Worm (Caenorhabditis elegans): ENCODE data around the gene F25E2.3.

Gene F25E2.3

DNA sequence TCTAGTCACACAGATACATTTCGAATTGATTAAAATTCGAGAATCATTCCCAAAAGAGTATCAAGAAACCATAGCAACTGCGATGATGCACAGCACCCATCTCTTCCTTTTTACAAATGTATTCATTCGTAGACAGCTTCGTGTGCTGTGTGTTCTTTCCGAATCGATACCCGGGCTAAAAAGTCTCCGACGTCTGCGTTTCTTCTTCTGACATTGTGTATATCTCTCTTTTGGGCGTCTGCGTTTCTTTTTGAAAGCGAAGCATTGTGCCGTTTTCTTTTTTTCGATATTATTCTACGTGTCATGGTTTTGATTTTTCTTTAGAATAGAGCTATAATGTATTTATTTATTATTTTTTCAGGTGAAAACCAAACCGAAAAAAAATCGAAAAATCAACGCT is 25.0 kb downstream of the F25E2.3 start, which contains the start of gene attf-5:
Gene attf-5 (plus strand): TSS at position 362 of the 400 bp plus-strand sequence.
- peak; percentile 88 for TF ChIP-seq hmg-1.2 (GFP tag; IDR thresholded peaks at IDR 0.05)
- TF ChIP-seq ama-1 (optimal IDR thresholded peaks at IDR 0.05), result no peak
- TF ChIP-seq ama-1 (GFP tag; optimal IDR thresholded peaks at IDR 0.05), result no peak

DNA sequence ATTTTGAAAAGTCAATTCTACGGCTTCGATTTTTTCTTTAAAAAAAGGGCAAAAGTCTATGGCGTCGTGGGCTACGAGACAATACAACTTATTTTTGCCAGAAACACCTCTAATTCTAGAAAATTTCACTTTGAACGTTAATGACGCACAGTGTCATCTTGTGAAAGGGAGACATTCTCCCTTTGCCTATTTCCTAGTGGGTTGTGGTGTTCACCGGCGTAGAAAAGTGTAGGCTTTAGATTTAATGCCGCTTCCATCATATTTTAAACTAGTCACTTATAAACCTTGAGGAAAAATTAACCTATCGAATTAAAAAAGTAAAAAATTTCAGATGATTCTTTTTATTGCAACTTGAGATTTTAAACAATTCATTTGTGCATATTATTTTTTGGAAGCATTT is 27.6 kb downstream of the F25E2.3 start:
- TF ChIP-seq gei-17 (GFP tag; optimal IDR thresholded peaks at IDR 0.05) (peak; percentile 66), ztf-26 (tag; optimal IDR thresholded peaks at IDR 0.05) (no peak)

DNA sequence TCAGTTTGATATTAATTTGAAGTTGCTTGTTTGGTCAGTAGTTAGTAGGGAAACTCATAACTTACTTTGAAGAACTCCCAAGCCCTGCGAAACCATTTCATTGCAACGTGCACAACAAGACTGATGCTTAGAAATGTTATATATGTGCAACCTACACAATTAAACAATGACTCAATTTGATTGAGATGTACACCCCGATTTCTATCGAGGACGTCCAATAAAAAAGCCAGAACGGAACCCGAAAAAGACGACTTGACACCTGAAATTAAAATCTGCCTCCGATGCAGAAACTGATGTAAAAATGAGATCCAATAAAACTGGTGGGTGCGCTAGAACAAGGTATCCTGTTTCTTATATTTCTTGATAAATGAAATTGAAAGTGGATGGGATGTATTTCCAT is 28.1 kb downstream of the F25E2.3 start, which contains the start of gene T04G9.6:
Gene T04G9.6 (minus strand): TSS at position 101 of the 400 bp plus-strand sequence.
- TF ChIP-seq ztf-22 (GFP tag; optimal IDR thresholded peaks at IDR 0.05), result no peak
- TF ChIP-seq hmg-1.2 (GFP tag; IDR thresholded peaks at IDR 0.05), result no peak
- no peak for TF ChIP-seq hlh-12 (tag; optimal IDR thresholded peaks at IDR 0.05)
- no peak for TF ChIP-seq repo-1 (tag; optimal IDR thresholded peaks at IDR 0.05)
- no peak for TF ChIP-seq lin-54 (GFP tag; optimal IDR thresholded peaks at IDR 0.05)

DNA sequence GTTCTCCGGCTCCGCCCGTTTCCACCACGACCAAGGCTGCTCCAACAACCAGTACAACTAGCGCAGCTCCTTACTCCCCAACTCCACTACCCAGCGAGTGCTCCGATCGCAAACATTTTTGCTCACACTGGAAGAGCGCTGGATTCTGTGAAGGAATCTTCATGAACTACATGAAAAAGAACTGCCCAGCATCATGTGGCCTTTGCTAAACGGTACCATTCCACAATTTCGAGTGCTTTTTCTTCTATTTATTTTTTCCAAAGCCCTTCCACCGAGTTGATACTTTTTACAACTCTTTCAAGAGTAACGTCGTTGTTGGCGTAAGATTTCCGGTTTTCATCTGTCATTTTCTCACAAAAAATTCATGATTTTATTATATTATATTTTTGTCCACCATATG is 32.9 kb downstream of the F25E2.3 start:
- no peak for TF ChIP-seq F33H1.4 (GFP tag; IDR thresholded peaks at IDR 0.05)

DNA sequence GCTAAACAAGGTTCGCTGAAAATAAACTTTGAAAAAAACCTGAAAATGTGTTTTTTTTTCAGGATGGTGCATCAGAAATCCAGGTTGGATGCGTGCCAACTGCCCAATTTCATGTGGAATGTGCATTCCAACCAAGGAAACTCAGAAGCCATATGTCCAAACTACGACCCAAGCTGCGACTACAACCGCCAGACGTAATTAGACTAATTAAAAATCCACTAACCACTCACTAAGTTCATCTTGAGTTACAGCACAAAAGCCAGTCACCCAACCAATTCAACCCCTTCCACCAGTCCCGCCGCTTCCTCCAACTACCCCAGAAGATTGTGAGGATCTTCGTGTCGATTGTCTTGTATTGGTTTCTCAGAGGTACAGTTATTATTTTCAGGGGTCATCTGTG is 33.7 kb downstream of the F25E2.3 start:
- TF ChIP-seq pha-4 (tag; optimal IDR thresholded peaks at IDR 0.05), result no peak
- no peak for TF ChIP-seq hlh-26 (GFP tag; conservative IDR thresholded peaks at IDR 0.05)
- TF ChIP-seq attf-3 (GFP tag; conservative IDR thresholded peaks at IDR 0.05), result no peak
- TF ChIP-seq egl-18 (GFP tag; IDR thresholded peaks at IDR 0.05), result no peak
- TF ChIP-seq ceh-40 (GFP tag; IDR thresholded peaks at IDR 0.05), result no peak
- no peak for TF ChIP-seq tlf-1 (GFP tag; optimal IDR thresholded peaks at IDR 0.05)
- TF ChIP-seq F57C9.4 (tag; optimal IDR thresholded peaks at IDR 0.05), result no peak
- TF ChIP-seq ztf-6 (GFP tag; IDR thresholded peaks at IDR 0.05), result no peak
- TF ChIP-seq him-1 (tag; optimal IDR thresholded peaks at IDR 0.05), result no peak
- no peak for TF ChIP-seq C17E4.6 (GFP tag; IDR thresholded peaks at IDR 0.05)
- TF ChIP-seq lag-1 (GFP tag; IDR thresholded peaks at IDR 0.05), result no peak
- TF ChIP-seq F22D6.2 (tag; optimal IDR thresholded peaks at IDR 0.05), result no peak
- no peak for TF ChIP-seq T26A5.8 (tag; optimal IDR thresholded peaks at IDR 0.05)

DNA sequence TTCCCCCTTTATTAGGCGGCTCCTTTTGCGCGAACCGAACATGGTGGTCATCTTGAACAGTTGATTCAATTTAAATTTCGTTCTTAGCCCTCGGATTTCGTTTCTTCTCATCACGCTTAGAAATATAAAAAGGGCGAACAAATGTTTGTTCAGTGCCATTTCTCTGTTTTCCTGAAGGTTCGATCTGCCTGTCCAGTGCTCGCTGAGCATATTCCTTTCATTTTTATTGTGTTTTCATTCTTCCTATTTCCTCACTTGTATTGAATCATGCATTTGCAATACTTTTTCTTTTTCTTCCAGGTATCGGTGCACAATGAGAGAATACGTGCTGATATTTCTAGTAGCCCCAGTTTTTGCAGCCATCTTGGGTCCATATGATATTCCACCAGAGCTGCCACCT is 35.5 kb downstream of the F25E2.3 start, which contains the start of gene nas-15:
Gene nas-15 (plus strand): TSS at position 301 of the 400 bp plus-strand sequence.
- TF ChIP-seq unc-62 (GFP tag; optimal IDR thresholded peaks at IDR 0.05) (no peak), akir-1 (GFP tag; optimal IDR thresholded peaks at IDR 0.05) (no peak), ceh-27 (GFP tag; optimal IDR thresholded peaks at IDR 0.05) (no peak), egrh-3 (GFP tag; IDR thresholded peaks at IDR 0.05) (no peak), die-1 (tag; optimal IDR thresholded peaks at IDR 0.05) (no peak), snpc-1.3 (tag; optimal IDR thresholded peaks at IDR 0.05; ENCODE audit: insufficient read depth) (no peak), repo-1 (tag; optimal IDR thresholded peaks at IDR 0.05) (no peak), Y53F4B.3 (GFP tag; IDR thresholded peaks at IDR 0.05) (no peak), attf-6 (GFP tag; IDR thresholded peaks at IDR 0.05) (no peak), lin-35 (GFP tag; optimal IDR thresholded peaks at IDR 0.05) (no peak), tbx-9 (tag; optimal IDR thresholded peaks at IDR 0.05; ENCODE audit: borderline replicate concordance) (no peak), egl-44 (GFP tag; IDR thresholded peaks at IDR 0.05) (no peak), C17E4.6 (GFP tag; IDR thresholded peaks at IDR 0.05) (no peak), somi-1 (GFP tag; optimal IDR thresholded peaks at IDR 0.05) (no peak), bed-2 (GFP tag; IDR thresholded peaks at IDR 0.05) (no peak), hlh-12 (tag; optimal IDR thresholded peaks at IDR 0.05) (no peak), F22D6.2 (tag; optimal IDR thresholded peaks at IDR 0.05) (no peak)

Measured in whole organism, young adult.